Worm (Caenorhabditis elegans): ENCODE results near the gene ZK637.12.

Gene ZK637.12

DNA sequence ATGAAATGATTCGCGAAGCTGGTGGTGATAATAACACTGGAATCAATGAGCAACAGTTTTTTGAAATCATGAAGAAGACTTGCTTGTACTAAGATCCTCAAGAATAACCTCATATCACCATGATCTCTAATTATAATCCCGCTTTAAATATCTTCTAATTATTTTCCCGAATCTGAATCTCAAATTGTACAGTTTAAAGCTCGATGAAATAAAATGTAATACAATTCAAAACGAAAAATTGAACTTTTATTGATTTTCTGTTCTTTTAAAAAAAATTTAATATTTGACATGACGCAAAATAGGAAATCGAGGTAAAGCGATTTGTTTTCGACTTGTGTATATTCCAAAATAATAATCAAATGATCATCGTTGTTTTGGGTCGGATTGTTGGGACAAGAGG, 50.8 kb downstream of the ZK637.12 start:
- no peak for TF ChIP-seq xnd-1 (tag; optimal IDR thresholded peaks at IDR 0.05)
- TF ChIP-seq lin-35 (GFP tag; optimal IDR thresholded peaks at IDR 0.05), result peak in 1 of 3 experiments; percentile 19
- 0 out of 2 replicates have a peak, but pooled peaks have one; percentile 31 for TF ChIP-seq madf-6 (GFP tag; IDR thresholded peaks at IDR 0.05)
- TF ChIP-seq ztf-26 (tag; optimal IDR thresholded peaks at IDR 0.05), result peak; percentile 41
- no peak for TF ChIP-seq tbp1 (GFP tag; optimal IDR thresholded peaks at IDR 0.05)
- no peak for TF ChIP-seq zfh-2 (GFP tag; conservative IDR thresholded peaks at IDR 0.05)
- TF ChIP-seq B0019.2 (GFP tag; conservative IDR thresholded peaks at IDR 0.05), result no peak
- TF ChIP-seq him-1 (tag; optimal IDR thresholded peaks at IDR 0.05), result no peak
- peak; percentile 31; the same call in 1 of the 2 replicates for TF ChIP-seq D2030.7 (GFP tag; IDR thresholded peaks at IDR 0.05)
- no peak for TF ChIP-seq madf-10 (tag; optimal IDR thresholded peaks at IDR 0.05)
- no peak for TF ChIP-seq attf-5 (GFP tag; optimal IDR thresholded peaks at IDR 0.05)
- peak; percentile 25 for TF ChIP-seq hrde-1 (tag; optimal IDR thresholded peaks at IDR 0.05; ENCODE audit: borderline replicate concordance)
- no peak for TF ChIP-seq sdz-38 (tag; optimal IDR thresholded peaks at IDR 0.05)
- TF ChIP-seq attf-3 (GFP tag; conservative IDR thresholded peaks at IDR 0.05), result no peak
- TF ChIP-seq hsf-1 (GFP tag; IDR thresholded peaks at IDR 0.05), result peak; percentile 47; the same call in 1 of the 2 replicates
- 0 out of 2 replicates have a peak, but pooled peaks have one; percentile 39 for TF ChIP-seq dox-1 (GFP tag; IDR thresholded peaks at IDR 0.05)
- TF ChIP-seq repo-1 (tag; optimal IDR thresholded peaks at IDR 0.05), result peak; percentile 70
- peak; percentile 26 for TF ChIP-seq zim-3 (tag; optimal IDR thresholded peaks at IDR 0.05)
- TF ChIP-seq let-526 (GFP tag; IDR thresholded peaks at IDR 0.05), result no peak
- TF ChIP-seq die-1 (tag; optimal IDR thresholded peaks at IDR 0.05), result peak; percentile 17
- peak; percentile 48 for TF ChIP-seq athp-1 (tag; optimal IDR thresholded peaks at IDR 0.05)
- TF ChIP-seq let-607 (tag; optimal IDR thresholded peaks at IDR 0.05), result peak in 1 of 2 experiments; percentile 54
- TF ChIP-seq F22D6.2 (tag; optimal IDR thresholded peaks at IDR 0.05), result peak; percentile 7
- TF ChIP-seq madf-3 (GFP tag; IDR thresholded peaks at IDR 0.05), result peak; percentile 81; the same call in 1 of the 2 replicates
- peak; percentile 74; the same call in 1 of the 2 replicates for TF ChIP-seq ekl-4 (GFP tag; IDR thresholded peaks at IDR 0.05)
- TF ChIP-seq lin-54 (GFP tag; optimal IDR thresholded peaks at IDR 0.05), result peak; percentile 6
- no peak for TF ChIP-seq pbrm-1 (GFP tag; IDR thresholded peaks at IDR 0.05)
- peak; percentile 38; the same call in 1 of the 2 replicates for TF ChIP-seq Y53G8AR.9 (GFP tag; conservative IDR thresholded peaks at IDR 0.05)
- no peak for TF ChIP-seq C17E4.6 (GFP tag; IDR thresholded peaks at IDR 0.05)
- TF ChIP-seq C06A6.2 (GFP tag; conservative IDR thresholded peaks at IDR 0.05), result no peak
- 0 out of 2 replicates have a peak, but pooled peaks have one; percentile 26 for TF ChIP-seq nhr-120 (GFP tag; IDR thresholded peaks at IDR 0.05)
- TF ChIP-seq ZK185.1 (tag; optimal IDR thresholded peaks at IDR 0.05; ENCODE audit: poor library complexity, severe bottlenecking), result no peak
- TF ChIP-seq F49E8.2 (tag; optimal IDR thresholded peaks at IDR 0.05; ENCODE audit: insufficient read depth), result no peak
- no peak for TF ChIP-seq nhr-90 (tag; optimal IDR thresholded peaks at IDR 0.05)
- no peak for TF ChIP-seq ama-1 (optimal IDR thresholded peaks at IDR 0.05)
- peak in 1 of 2 experiments; percentile 90 for TF ChIP-seq ama-1 (GFP tag; optimal IDR thresholded peaks at IDR 0.05)
- no peak for TF ChIP-seq T26A5.8 (tag; optimal IDR thresholded peaks at IDR 0.05)
- peak; percentile 27 for TF ChIP-seq atf-7 (tag; optimal IDR thresholded peaks at IDR 0.05)
- no peak for TF ChIP-seq cebp-1 (GFP tag; IDR thresholded peaks at IDR 0.05)
- peak; percentile 43 for TF ChIP-seq cebp-1 (tag; optimal IDR thresholded peaks at IDR 0.05)
- TF ChIP-seq F52B5.7 (tag; optimal IDR thresholded peaks at IDR 0.05), result no peak
- TF ChIP-seq tlf-1 (GFP tag; optimal IDR thresholded peaks at IDR 0.05), result no peak
- TF ChIP-seq nfya-2 (GFP tag; IDR thresholded peaks at IDR 0.05), result no peak
- no peak for TF ChIP-seq F39B2.1 (GFP tag; IDR thresholded peaks at IDR 0.05)
- peak; percentile 72; the same call in 1 of the 2 replicates for TF ChIP-seq Y95B8A.8 (GFP tag; IDR thresholded peaks at IDR 0.05)
- TF ChIP-seq ztf-28 (GFP tag; IDR thresholded peaks at IDR 0.05), result no peak
- TF ChIP-seq Y56A3A.18 (GFP tag; IDR thresholded peaks at IDR 0.05), result peak; percentile 45; the same call in 1 of the 2 replicates
- peak; percentile 23 for TF ChIP-seq F23B12.7 (tag; optimal IDR thresholded peaks at IDR 0.05; ENCODE audit: insufficient read depth)
- peak; percentile 28 for TF ChIP-seq F10E7.11 (tag; optimal IDR thresholded peaks at IDR 0.05)
